Fruit fly (Drosophila melanogaster) whole organism, prepupa: ENCODE results near the gene alpha-Est4.

Source experiments
- Blimp-1 ChIP-seq: fragments of 200-800 bp; sonication (Bioruptor generic); optimal IDR thresholded peaks from 3 replicates; lab custom pipeline; 2017; ENCODE audit warnings: missing biosample characterization, missing genetic modification characterization, mild to moderate bottlenecking, moderate library complexity, missing genetic modification reagents
- CG11294 ChIP-seq: fragments of 200-800 bp; sonication (Bioruptor generic); IDR thresholded peaks from 2 replicates; pipeline ENCODE4 v1.3.6; 2022; ENCODE audit warnings: missing biosample characterization, missing genetic modification characterization
- CG15336 ChIP-seq: fragments of 200-800 bp; sonication (Bioruptor generic); IDR thresholded peaks from 2 replicates; pipeline ENCODE4 v1.3.6; 2022; ENCODE audit warnings: missing biosample characterization, missing genetic modification characterization
- CG16779 ChIP-seq: fragments of 200-800 bp; sonication (Bioruptor generic); optimal IDR thresholded peaks from 3 replicates; lab custom pipeline; 2017; ENCODE audit warnings: missing biosample characterization, mild to moderate bottlenecking, missing genetic modification characterization
- CG3032 ChIP-seq: fragments of 200-800 bp; optimal IDR thresholded peaks from 2 replicates; lab custom pipeline; 2019; ENCODE audit warnings: missing biosample characterization, mild to moderate bottlenecking, missing genetic modification characterization, moderate library complexity
- CG31627 ChIP-seq: fragments of 200-800 bp; sonication (Bioruptor generic); optimal IDR thresholded peaks from 3 replicates; lab custom pipeline; 2016; ENCODE audit warnings: missing biosample characterization, missing genetic modification characterization
- CG4318 ChIP-seq: fragments of 200-800 bp; sonication (Bioruptor generic); optimal IDR thresholded peaks from 3 replicates; lab custom pipeline; 2017; ENCODE audit warnings: missing biosample characterization, mild to moderate bottlenecking, missing genetic modification characterization
- CG6163 ChIP-seq: fragments of 200-800 bp; sonication (Bioruptor generic); IDR thresholded peaks from 3 replicates; pipeline ENCODE4 v1.3.6; 2022; ENCODE audit warnings: missing biosample characterization, missing genetic modification characterization
- CG6276 ChIP-seq: fragments of 200-800 bp; sonication (Bioruptor generic); optimal IDR thresholded peaks from 2 replicates; lab custom pipeline; 2017; ENCODE audit warnings: missing biosample characterization, mild to moderate bottlenecking, missing genetic modification characterization
- CG6792 ChIP-seq: fragments of 200-800 bp; sonication (Bioruptor generic); optimal IDR thresholded peaks from 3 replicates; lab custom pipeline; 2016; ENCODE audit warnings: missing biosample characterization, missing genetic modification characterization
- CG8632 ChIP-seq: fragments of 200-800 bp; sonication (Bioruptor generic); optimal IDR thresholded peaks from 3 replicates; lab custom pipeline; 2016; ENCODE audit warnings: missing biosample characterization, missing genetic modification characterization
- Eip75B ChIP-seq: fragments of 200-800 bp; sonication (Bioruptor generic); optimal IDR thresholded peaks from 3 replicates; lab custom pipeline; 2016; ENCODE audit warnings: missing biosample characterization, missing genetic modification characterization
- Eip78C ChIP-seq: fragments of 200-800 bp; sonication (Bioruptor generic); peaks from one replicate; lab custom pipeline; 2016; ENCODE audit warnings: missing biosample characterization, missing genetic modification characterization
- Eip93F ChIP-seq: fragments of 200-800 bp; sonication (Bioruptor generic); optimal IDR thresholded peaks from 2 replicates; lab custom pipeline; 2016; ENCODE audit warnings: missing biosample characterization, mild to moderate bottlenecking, missing genetic modification characterization
- Hr38 ChIP-seq: sonication (Bioruptor generic); optimal IDR thresholded peaks from 2 replicates; lab custom pipeline; 2016; ENCODE audit warnings: missing biosample characterization, missing genetic modification characterization
- Hr39 ChIP-seq: fragments of 200-800 bp; sonication (Bioruptor generic); optimal IDR thresholded peaks from 2 replicates; lab custom pipeline; 2016; ENCODE audit warnings: missing biosample characterization, missing genetic modification characterization
- Hr4 ChIP-seq: fragments of 200-800 bp; sonication (Bioruptor generic); optimal IDR thresholded peaks from 3 replicates; lab custom pipeline; 2016; ENCODE audit warnings: missing biosample characterization, missing genetic modification characterization
- Lpt ChIP-seq: fragments of 200-800 bp; sonication (Bioruptor generic); optimal IDR thresholded peaks from 3 replicates; lab custom pipeline; 2016; ENCODE audit warnings: missing biosample characterization, missing genetic modification characterization
- Smox ChIP-seq: fragments of 200-800 bp; sonication (Bioruptor generic); optimal IDR thresholded peaks from 3 replicates; lab custom pipeline; 2016; ENCODE audit warnings: missing biosample characterization, missing genetic modification characterization
- Sox102F ChIP-seq: fragments of 200-800 bp; sonication (Bioruptor generic); optimal IDR thresholded peaks from 2 replicates; lab custom pipeline; 2016; ENCODE audit warnings: missing biosample characterization, mild to moderate bottlenecking, missing genetic modification characterization
- dsx ChIP-seq: fragments of 200-800 bp; optimal IDR thresholded peaks from 3 replicates; lab custom pipeline; 2019; ENCODE audit warnings: missing biosample characterization, mild to moderate bottlenecking, missing genetic modification characterization, moderate library complexity; ENCODE audit not compliant: poor library complexity, severe bottlenecking
- eg ChIP-seq: fragments of 200-800 bp; sonication (Bioruptor generic); IDR thresholded peaks from 3 replicates; pipeline ENCODE4 v1.3.6; 2022; ENCODE audit warnings: missing biosample characterization, missing genetic modification characterization
- fd85E ChIP-seq: fragments of 200-800 bp; sonication (Bioruptor generic); optimal IDR thresholded peaks from 3 replicates; lab custom pipeline; 2016; ENCODE audit warnings: missing biosample characterization, missing genetic modification characterization
- fkh ChIP-seq: fragments of 200-800 bp; sonication (Bioruptor generic); optimal IDR thresholded peaks from 3 replicates; lab custom pipeline; 2017; ENCODE audit warnings: missing biosample characterization, mild to moderate bottlenecking, missing genetic modification characterization, moderate library complexity
- net ChIP-seq: fragments of 200-800 bp; sonication (Bioruptor generic); optimal IDR thresholded peaks from 3 replicates; lab custom pipeline; 2016; ENCODE audit warnings: missing biosample characterization, missing genetic modification characterization
- spab ChIP-seq: fragments of 200-800 bp; sonication (Bioruptor generic); optimal IDR thresholded peaks from 2 replicates; lab custom pipeline; 2017; ENCODE audit warnings: missing biosample characterization, mild to moderate bottlenecking, missing genetic modification characterization, missing genetic modification reagents
- ss ChIP-seq, 2 experiments: fragments of 200-800 bp; sonication (Bioruptor generic); optimal IDR thresholded peaks; 2 replicates in 1 of 2; 3 replicates in 1 of 2; lab custom pipeline; 2017 to 2018; ENCODE audit warnings: mild to moderate bottlenecking in 2 of 2, missing biosample characterization in 2 of 2, missing genetic modification characterization in 2 of 2, moderate library complexity in 1 of 2
- svp ChIP-seq: fragments of 200-800 bp; sonication (Bioruptor generic); peaks from one replicate; lab custom pipeline; 2016; ENCODE audit warnings: missing biosample characterization, missing genetic modification characterization
- topi ChIP-seq: fragments of 200-800 bp; sonication (Bioruptor generic); optimal IDR thresholded peaks from 3 replicates; lab custom pipeline; 2016; ENCODE audit warnings: missing biosample characterization, missing genetic modification characterization
- vri ChIP-seq: fragments of 200-800 bp; sonication (Bioruptor generic); optimal IDR thresholded peaks from 3 replicates; lab custom pipeline; 2016; ENCODE audit warnings: missing biosample characterization, mild to moderate bottlenecking, missing genetic modification characterization

Gene alpha-Est4

dm6 chr3R:7503216-7503615, 35.2 kb downstream of the alpha-Est4 start:
- TF ChIP-seq Lpt: no peak
- no peak for TF ChIP-seq Sox102F (GFP tag; lab: Kevin White, UChicago)
- TF ChIP-seq fkh (GFP tag; lab: Kevin White, UChicago): peak; percentile 20

DNA sequence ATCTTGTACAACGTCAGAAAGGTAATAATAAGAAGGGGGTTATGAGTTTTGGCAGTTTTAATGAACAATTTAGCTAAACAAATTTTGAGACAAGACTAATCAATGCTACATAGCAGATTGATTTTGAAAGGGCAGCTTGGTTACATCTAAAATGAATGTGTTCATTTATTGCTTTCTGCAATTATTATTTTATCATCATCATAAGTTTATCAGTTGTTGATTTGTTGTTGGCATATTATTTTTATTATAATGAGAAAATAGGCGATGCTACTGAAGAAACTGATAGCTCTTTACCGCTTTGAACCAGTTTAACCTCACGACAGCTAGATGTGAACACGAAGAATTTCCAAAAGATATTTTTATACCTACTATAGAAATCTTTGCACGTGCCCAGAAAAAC, 36.1 kb downstream of the alpha-Est4 start, which contains the start of gene Mics1:
Mics1 (minus strand) TSS at position 101 of the 400 bp plus-strand sequence.
- TF ChIP-seq CG4318 (GFP tag; lab: Kevin White, UChicago): no peak
- no peak for TF ChIP-seq dsx (GFP tag; lab: Kevin White, UChicago)
- no peak for TF ChIP-seq CG6792
- peak; percentile 11 for TF ChIP-seq svp

DNA sequence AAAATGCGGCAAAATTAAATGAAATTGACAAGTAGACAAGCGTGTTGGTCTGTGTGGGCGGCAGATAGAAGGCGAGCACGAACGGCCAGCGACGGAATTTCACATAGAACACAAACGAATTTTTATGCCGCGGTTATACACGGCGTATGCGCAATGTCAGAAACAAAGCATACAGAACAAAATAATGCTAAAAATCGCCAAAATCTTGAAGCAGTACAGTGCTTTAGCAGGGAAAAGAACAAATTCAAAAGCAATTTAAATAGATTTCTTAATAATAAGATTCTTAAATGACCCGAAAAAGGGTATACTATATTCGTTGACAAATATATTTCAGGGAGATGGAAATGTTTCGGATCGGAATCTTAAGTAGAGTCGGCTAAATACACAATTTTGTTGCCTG, 37.9 kb downstream of the alpha-Est4 start:
- TF ChIP-seq Hr39: peak; percentile 10
- TF ChIP-seq Eip78C: no peak

dm6 chr3R:7499488-7499887, 38.9 kb downstream of the alpha-Est4 start:
- TF ChIP-seq svp (peak; percentile 77), Hr38 (GFP tag; lab: Kevin White, UChicago) (no peak), vri (peak; percentile 51)

- no peak for TF ChIP-seq CG3032 (tag; lab: Kevin White, UChicago)
- TF ChIP-seq net (GFP tag; lab: Kevin White, UChicago): no peak
- TF ChIP-seq fkh (GFP tag; lab: Kevin White, UChicago): peak; percentile 46
- TF ChIP-seq eg (GFP tag; lab: Robert Waterston, UW): no peak
- TF ChIP-seq Blimp-1: no peak
- peak; percentile 74 for TF ChIP-seq vri
- TF ChIP-seq Eip78C: peak; percentile 18
- TF ChIP-seq Eip93F (GFP tag; lab: Kevin White, UChicago): no peak
- no peak for TF ChIP-seq Hr4
- no peak for TF ChIP-seq ss (GFP tag; optimal IDR thresholded peaks at IDR 0.05; lab: Kevin White, UChicago)
- no peak for TF ChIP-seq fd85E (GFP tag; lab: Kevin White, UChicago)
Measured at dm6 chr3R:7497488-7497887, 40.9 kb downstream of the alpha-Est4 start.

DNA sequence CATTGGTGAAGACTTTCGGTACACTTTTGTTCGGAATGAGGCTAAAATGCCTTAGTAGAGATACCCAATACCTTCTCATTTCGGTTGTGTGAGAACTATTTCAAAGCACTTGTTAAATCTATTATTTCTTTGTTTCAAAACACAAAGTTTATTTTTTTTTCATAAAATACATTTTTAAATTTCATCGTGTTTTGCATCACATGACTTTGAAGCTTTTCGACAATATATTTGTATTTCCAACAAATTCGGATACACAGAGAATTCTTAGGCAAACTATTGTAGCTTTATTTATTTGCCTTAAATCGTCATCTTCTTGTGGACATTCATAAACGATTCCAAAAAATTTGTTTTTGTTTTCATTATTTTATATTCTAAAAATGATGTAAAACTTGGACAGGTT, 44.7 kb downstream of the alpha-Est4 start, which contains the start of gene alpha-Est10:
alpha-Est10 (minus strand) TSS at position 101 of the 400 bp plus-strand sequence.
- TF ChIP-seq ss (GFP tag; optimal IDR thresholded peaks at IDR 0.05; lab: Kevin White, UChicago): no peak
- no peak for TF ChIP-seq CG15336 (GFP tag; lab: Robert Waterston, UW)
- no peak for TF ChIP-seq Eip78C
- TF ChIP-seq topi: no peak
- no peak for TF ChIP-seq CG11294 (GFP tag; lab: Robert Waterston, UW)
- TF ChIP-seq CG16779 (tag; lab: Kevin White, UChicago): no peak
- TF ChIP-seq CG31627 (GFP tag; lab: Kevin White, UChicago): no peak
- no peak for TF ChIP-seq CG8632 (GFP tag; lab: Kevin White, UChicago)
- TF ChIP-seq Hr38 (GFP tag; lab: Kevin White, UChicago): no peak
- TF ChIP-seq CG6276 (GFP tag; lab: Kevin White, UChicago): no peak
- TF ChIP-seq Smox (GFP tag; lab: Kevin White, UChicago): no peak

DNA sequence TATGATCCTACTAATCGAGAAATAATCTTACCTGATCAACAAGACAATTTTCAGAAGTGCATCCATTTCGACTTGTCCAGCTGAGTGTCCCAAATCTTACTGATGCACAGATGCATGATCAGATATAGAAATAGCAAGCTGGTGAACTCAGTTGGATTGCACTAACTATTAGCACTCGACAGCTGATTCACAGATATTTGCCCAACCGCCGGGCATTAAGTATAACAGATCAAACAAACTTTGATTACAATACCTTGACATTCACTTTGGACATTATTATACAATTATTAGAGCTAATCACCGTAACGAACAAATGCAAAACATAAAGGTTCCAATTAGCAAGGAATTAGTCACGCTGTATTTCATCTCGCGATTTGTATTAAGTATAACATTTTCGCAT, 45.2 kb downstream of the alpha-Est4 start, which contains the start of gene CG42656:
CG42656 (minus strand) TSS at position 101 of the 400 bp plus-strand sequence.
- no peak for TF ChIP-seq Eip75B
- TF ChIP-seq spab: no peak
- TF ChIP-seq CG3032 (tag; lab: Kevin White, UChicago): no peak
- TF ChIP-seq CG6276 (GFP tag; lab: Kevin White, UChicago): no peak
- no peak for TF ChIP-seq Eip93F (GFP tag; lab: Kevin White, UChicago)
- no peak for TF ChIP-seq Hr39
- no peak for TF ChIP-seq fkh (GFP tag; lab: Kevin White, UChicago)
- no peak for TF ChIP-seq CG6163 (GFP tag; lab: Robert Waterston, UW)
- TF ChIP-seq vri: no peak
- TF ChIP-seq, all 60 proteins: peak for 0
